Fruit fly (Drosophila melanogaster) whole organism, embryonic: ENCODE measurements around the gene CheB98a.

Experiments used
- Atf3 ChIP-seq: fragments of 200-800 bp; sonication (Bioruptor generic); optimal IDR thresholded peaks from 3 replicates; lab custom pipeline; 2016; ENCODE audit warnings: missing biosample characterization, missing genetic modification characterization
- Blimp-1 ChIP-seq: fragments of 200-800 bp; sonication (Bioruptor generic); optimal IDR thresholded peaks from 3 replicates; lab custom pipeline; 2018; ENCODE audit warnings: missing biosample characterization, missing genetic modification characterization, mild to moderate bottlenecking, moderate library complexity, missing genetic modification reagents
- CG10462 ChIP-seq: fragments of 200-800 bp; sonication (Bioruptor generic); optimal IDR thresholded peaks from 2 replicates; lab custom pipeline; 2016; ENCODE audit warnings: missing biosample characterization, missing genetic modification characterization
- CG11560 ChIP-seq: fragments of 200-800 bp; sonication (Bioruptor generic); IDR thresholded peaks from 3 replicates; pipeline ENCODE4 v1.3.6; 2022; ENCODE audit warnings: missing biosample characterization, missing genetic modification characterization
- CG13424 ChIP-seq: fragments of 200-800 bp; sonication (Bioruptor generic); optimal IDR thresholded peaks from 2 replicates; lab custom pipeline; 2019; ENCODE audit warnings: missing biosample characterization, mild to moderate bottlenecking, missing genetic modification characterization, moderate library complexity
- CG14014 ChIP-seq: fragments of 200-800 bp; sonication (Bioruptor generic); IDR thresholded peaks from 2 replicates; pipeline ENCODE4 v1.3.6; 2022; ENCODE audit warnings: missing biosample characterization, missing genetic modification characterization
- CG14441 ChIP-seq: fragments of 200-800 bp; sonication (Bioruptor generic); IDR thresholded peaks from 2 replicates; pipeline ENCODE4 v1.3.6; 2022; ENCODE audit warnings: missing biosample characterization, missing genetic modification characterization
- CG14710 ChIP-seq: fragments of 200-800 bp; sonication (Bioruptor generic); optimal IDR thresholded peaks from 3 replicates; lab custom pipeline; 2019; ENCODE audit warnings: missing biosample characterization, mild to moderate bottlenecking, missing genetic modification characterization, moderate library complexity
- CG15601 ChIP-seq: fragments of 200-800 bp; sonication (Bioruptor generic); optimal IDR thresholded peaks from 3 replicates; lab custom pipeline; 2019; ENCODE audit warnings: missing biosample characterization, mild to moderate bottlenecking, missing genetic modification characterization, moderate library complexity
- CG18619 ChIP-seq: fragments of 200-800 bp; sonication (Bioruptor generic); optimal IDR thresholded peaks from 3 replicates; lab custom pipeline; 2017; ENCODE audit warnings: missing biosample characterization, mild to moderate bottlenecking, missing genetic modification characterization
- CG2712 ChIP-seq: fragments of 200-800 bp; optimal IDR thresholded peaks from 3 replicates; lab custom pipeline; 2019; ENCODE audit warnings: missing biosample characterization, mild to moderate bottlenecking, missing genetic modification characterization, moderate library complexity
- CG30431 ChIP-seq: fragments of 200-800 bp; sonication (Bioruptor generic); optimal IDR thresholded peaks from 2 replicates; lab custom pipeline; 2017; ENCODE audit warnings: missing biosample characterization, missing genetic modification characterization
- CG31224 ChIP-seq: fragments of 200-800 bp; sonication (Bioruptor generic); IDR thresholded peaks from 2 replicates; pipeline ENCODE4 v1.3.6; 2022; ENCODE audit warnings: missing biosample characterization, missing genetic modification characterization
- CG31388 ChIP-seq: fragments of 200-800 bp; sonication (Bioruptor generic); optimal IDR thresholded peaks from 2 replicates; lab custom pipeline; 2016; ENCODE audit warnings: missing biosample characterization, missing genetic modification characterization
- CG34224 ChIP-seq: fragments of 200-800 bp; sonication (Bioruptor generic); IDR thresholded peaks from 3 replicates; pipeline ENCODE4 v1.3.6; 2022; ENCODE audit warnings: missing biosample characterization, missing genetic modification characterization; ENCODE audit not compliant: partially characterized antibody
- CG3838 ChIP-seq: fragments of 200-800 bp; sonication (Bioruptor generic); optimal IDR thresholded peaks from 3 replicates; lab custom pipeline; 2016; ENCODE audit warnings: missing biosample characterization, missing genetic modification characterization
- CG5245 ChIP-seq: fragments of 200-800 bp; sonication (Bioruptor generic); optimal IDR thresholded peaks from 3 replicates; lab custom pipeline; 2016; ENCODE audit warnings: missing biosample characterization, missing genetic modification characterization
- CG6254 ChIP-seq: fragments of 200-800 bp; sonication (Bioruptor generic); optimal IDR thresholded peaks from 3 replicates; lab custom pipeline; 2017; ENCODE audit warnings: mild to moderate bottlenecking, missing biosample characterization, missing genetic modification reagents, missing genetic modification characterization
- CG9876 ChIP-seq: fragments of 200-800 bp; sonication (Bioruptor generic); optimal IDR thresholded peaks from 2 replicates; lab custom pipeline; 2016; ENCODE audit warnings: missing biosample characterization, missing genetic modification characterization
- Camta ChIP-seq: fragments of 200-800 bp; sonication (Bioruptor generic); optimal IDR thresholded peaks from 2 replicates; lab custom pipeline; 2016; ENCODE audit warnings: missing biosample characterization, missing genetic modification characterization
- CrebB ChIP-seq: fragments of 200-800 bp; sonication (Bioruptor generic); optimal IDR thresholded peaks from 3 replicates; lab custom pipeline; 2018; ENCODE audit warnings: missing biosample characterization, mild to moderate bottlenecking, missing genetic modification characterization
- Deaf1 ChIP-seq: fragments of 200-800 bp; optimal IDR thresholded peaks from 3 replicates; lab custom pipeline; 2019; ENCODE audit warnings: missing biosample characterization, mild to moderate bottlenecking, missing genetic modification characterization, moderate library complexity
- Dek ChIP-seq: fragments of 200-800 bp; sonication (Bioruptor generic); optimal IDR thresholded peaks from 3 replicates; lab custom pipeline; 2019; ENCODE audit warnings: missing biosample characterization, mild to moderate bottlenecking, missing genetic modification characterization, moderate library complexity
- E2f2 ChIP-seq: fragments of 200-800 bp; sonication (Bioruptor generic); IDR thresholded peaks from 2 replicates; pipeline ENCODE4 v1.3.6; 2022; ENCODE audit warnings: missing biosample characterization, missing genetic modification characterization
- Fer1 ChIP-seq: fragments of 200-800 bp; sonication (Bioruptor generic); optimal IDR thresholded peaks from 2 replicates; lab custom pipeline; 2017; ENCODE audit warnings: missing biosample characterization, mild to moderate bottlenecking, missing genetic modification characterization
- H2.0 ChIP-seq: fragments of 200-800 bp; sonication (Bioruptor generic); IDR thresholded peaks from 2 replicates; pipeline ENCODE4 v1.3.6; 2022; ENCODE audit warnings: missing biosample characterization, missing genetic modification characterization
- HHEX ChIP-seq: fragments of 200-800 bp; sonication (Bioruptor generic); optimal IDR thresholded peaks from 3 replicates; lab custom pipeline; 2017; ENCODE audit warnings: missing biosample characterization, mild to moderate bottlenecking, missing genetic modification characterization, missing genetic modification reagents
- Hand ChIP-seq: fragments of 200-800 bp; sonication (Bioruptor generic); optimal IDR thresholded peaks from 2 replicates; lab custom pipeline; 2017; ENCODE audit warnings: mild to moderate bottlenecking, missing biosample characterization, missing genetic modification reagents, missing genetic modification characterization
- Hmx ChIP-seq: fragments of 200-800 bp; sonication (Bioruptor generic); optimal IDR thresholded peaks from 2 replicates; lab custom pipeline; 2016; ENCODE audit warnings: missing biosample characterization, missing genetic modification characterization
- Lim3 ChIP-seq: fragments of 200-800 bp; sonication (Bioruptor generic); IDR thresholded peaks from 2 replicates; pipeline ENCODE4 v1.3.6; 2022; ENCODE audit warnings: missing biosample characterization, missing genetic modification characterization
- MESR4 ChIP-seq: fragments of 200-800 bp; sonication (Bioruptor generic); optimal IDR thresholded peaks from 2 replicates; lab custom pipeline; 2018; ENCODE audit warnings: missing biosample characterization, mild to moderate bottlenecking, missing genetic modification characterization, moderate library complexity
- Myb ChIP-seq: fragments of 200-800 bp; sonication (Bioruptor generic); optimal IDR thresholded peaks from 2 replicates; lab custom pipeline; 2016; ENCODE audit warnings: missing biosample characterization, missing genetic modification characterization
- ap ChIP-seq: fragments of 200-800 bp; sonication (Bioruptor generic); IDR thresholded peaks from 2 replicates; pipeline ENCODE4 v1.3.6; 2022; ENCODE audit warnings: missing biosample characterization, missing genetic modification characterization
- bbx ChIP-seq: fragments of 200-800 bp; sonication (Bioruptor generic); IDR thresholded peaks from 2 replicates; pipeline ENCODE4 v1.3.6; 2022; ENCODE audit warnings: missing biosample characterization, missing genetic modification characterization; ENCODE audit not compliant: partially characterized antibody
- bigmax ChIP-seq: fragments of 200-800 bp; sonication (Bioruptor generic); optimal IDR thresholded peaks from 2 replicates; lab custom pipeline; 2018; ENCODE audit warnings: missing biosample characterization, mild to moderate bottlenecking, missing genetic modification characterization
- ci ChIP-seq: fragments of 200-800 bp; sonication (Bioruptor generic); IDR thresholded peaks from 3 replicates; pipeline ENCODE4 v1.3.6; 2022; ENCODE audit warnings: missing biosample characterization, missing genetic modification characterization
- corto ChIP-seq: fragments of 200-800 bp; sonication (Bioruptor generic); optimal IDR thresholded peaks from 2 replicates; lab custom pipeline; 2016; ENCODE audit warnings: missing biosample characterization, mild to moderate bottlenecking, missing genetic modification characterization, moderate library complexity
- cwo ChIP-seq: fragments of 200-800 bp; sonication (Bioruptor generic); optimal IDR thresholded peaks from 3 replicates; lab custom pipeline; 2017; ENCODE audit warnings: missing biosample characterization, missing genetic modification characterization, mild to moderate bottlenecking, moderate library complexity, missing genetic modification reagents
- fd102C ChIP-seq: fragments of 200-800 bp; sonication (Bioruptor generic); optimal IDR thresholded peaks from 2 replicates; lab custom pipeline; 2018; ENCODE audit warnings: missing biosample characterization, mild to moderate bottlenecking, missing genetic modification characterization, moderate library complexity
- gcm2 ChIP-seq: fragments of 200-800 bp; sonication (Bioruptor generic); optimal IDR thresholded peaks from 2 replicates; lab custom pipeline; 2016; ENCODE audit warnings: missing biosample characterization, missing genetic modification characterization
- ind ChIP-seq: fragments of 200-800 bp; sonication (Bioruptor generic); optimal IDR thresholded peaks from 3 replicates; lab custom pipeline; 2016; ENCODE audit warnings: missing biosample characterization, missing genetic modification characterization
- lab ChIP-seq: fragments of 200-800 bp; sonication (Bioruptor generic); optimal IDR thresholded peaks from 3 replicates; lab custom pipeline; 2017; ENCODE audit warnings: missing biosample characterization, missing genetic modification characterization, mild to moderate bottlenecking, moderate library complexity, missing genetic modification reagents
- org-1 ChIP-seq: fragments of 200-800 bp; sonication (Bioruptor generic); optimal IDR thresholded peaks from 2 replicates; lab custom pipeline; 2017; ENCODE audit warnings: missing biosample characterization, missing genetic modification characterization
- repo ChIP-seq: fragments of 200-800 bp; sonication (Bioruptor generic); optimal IDR thresholded peaks from 2 replicates; lab custom pipeline; 2016; ENCODE audit warnings: missing biosample characterization, missing genetic modification characterization
- sd ChIP-seq: fragments of 200-800 bp; sonication (Bioruptor generic); optimal IDR thresholded peaks from 3 replicates; lab custom pipeline; 2018; ENCODE audit warnings: missing biosample characterization, mild to moderate bottlenecking, missing genetic modification characterization, moderate library complexity
- sob ChIP-seq: fragments of 200-800 bp; sonication (Bioruptor generic); IDR thresholded peaks from 2 replicates; pipeline ENCODE4 v1.3.6; 2022; ENCODE audit warnings: missing biosample characterization, missing genetic modification characterization
- tap ChIP-seq: fragments of 200-800 bp; optimal IDR thresholded peaks from 3 replicates; lab custom pipeline; 2019; ENCODE audit warnings: missing biosample characterization, mild to moderate bottlenecking, missing genetic modification characterization, moderate library complexity
- tio ChIP-seq: fragments of 200-800 bp; sonication (Bioruptor generic); optimal IDR thresholded peaks from 2 replicates; lab custom pipeline; 2017; ENCODE audit warnings: missing biosample characterization, missing genetic modification characterization, inconsistent platforms
- wor ChIP-seq: fragments of 200-800 bp; sonication (Bioruptor generic); IDR thresholded peaks from 2 replicates; pipeline ENCODE4 v1.3.6; 2022; ENCODE audit warnings: missing biosample characterization, missing genetic modification characterization

CheB98a gene

DNA sequence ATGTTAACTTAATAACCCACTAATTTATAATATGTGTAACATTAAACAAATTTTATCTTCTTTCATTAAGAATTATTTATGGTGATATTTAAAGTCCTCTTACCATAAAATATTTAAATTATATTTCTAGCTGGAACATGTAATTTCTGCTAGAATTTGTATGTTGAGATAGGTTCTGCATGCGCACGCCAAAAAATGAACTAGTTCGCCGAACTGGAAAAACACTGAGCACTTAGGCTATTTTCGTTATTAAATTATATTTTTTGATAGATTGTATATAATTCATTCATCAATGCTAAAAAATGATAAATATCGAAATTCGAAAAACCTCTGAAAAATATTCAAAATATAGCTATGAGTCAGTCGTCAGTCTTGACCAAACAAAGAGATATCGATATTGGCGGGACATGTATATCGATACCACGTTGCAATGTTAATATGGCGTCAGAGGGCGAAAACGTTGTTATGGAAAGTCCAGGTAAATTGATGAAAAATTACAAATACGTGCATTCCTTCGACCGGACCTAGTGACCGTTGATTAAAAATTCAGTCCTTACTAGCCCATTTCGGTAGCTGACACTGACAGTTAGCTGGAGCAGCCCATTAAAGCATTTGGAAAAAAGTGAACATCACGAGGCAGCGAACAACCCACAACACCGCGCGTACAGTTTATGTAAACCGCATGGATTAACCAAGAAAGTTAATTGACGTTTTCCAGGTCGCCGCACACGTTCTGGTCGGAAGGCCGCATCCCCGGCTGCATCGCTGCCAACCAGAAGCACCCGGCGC is 5.4 kb downstream of the CheB98a start, which contains the start of gene Prp39 (continued):
- TF ChIP-seq CG31388 (GFP tag; lab: Kevin White, UChicago) (no peak), E2f2 (GFP tag; lab: Robert Waterston, UW) (peak; percentile 52; the same call in 1 of the 2 replicates), CG14441 (peak; percentile 55; the same call in 1 of the 2 replicates), MESR4 (GFP tag; lab: Kevin White, UChicago) (peak; percentile 79), CG13424 (peak; percentile 34), ind (GFP tag; lab: Kevin White, UChicago) (peak; percentile 29), repo (no peak), CG3838 (GFP tag; lab: Kevin White, UChicago) (no peak), bigmax (GFP tag; lab: Kevin White, UChicago) (no peak), Hmx (GFP tag; lab: Kevin White, UChicago) (no peak), tio (GFP tag; lab: Kevin White, UChicago) (no peak), cwo (GFP tag; lab: Kevin White, UChicago) (no peak), CG15601 (no peak), Fer1 (GFP tag; lab: Kevin White, UChicago) (no peak), gcm2 (GFP tag; lab: Kevin White, UChicago) (no peak), CG10462 (GFP tag; lab: Kevin White, UChicago) (no peak), CG6254 (GFP tag; lab: Kevin White, UChicago) (no peak), CG30431 (GFP tag; lab: Kevin White, UChicago) (no peak), CG14014 (GFP tag; lab: Robert Waterston, UW) (peak; percentile 46; the same call in 1 of the 2 replicates), Lim3 (no peak), CG9876 (GFP tag; lab: Kevin White, UChicago) (no peak), tap (tag; lab: Kevin White, UChicago) (no peak), H2.0 (GFP tag; lab: Robert Waterston, UW) (peak; percentile 41; the same call in 1 of the 2 replicates), CG18619 (GFP tag; lab: Kevin White, UChicago) (no peak), bbx (GFP tag; lab: Robert Waterston, UW) (peak; percentile 69), Dek (tag; lab: Kevin White, UChicago) (no peak), HHEX (GFP tag; lab: Kevin White, UChicago) (no peak), Deaf1 (tag; lab: Kevin White, UChicago) (no peak), CrebB (tag; lab: Kevin White, UChicago) (no peak), wor (GFP tag; lab: Robert Waterston, UW) (no peak), sd (no peak), CG14710 (tag; lab: Kevin White, UChicago) (peak; percentile 30), Camta (no peak), org-1 (GFP tag; lab: Kevin White, UChicago) (no peak), CG31224 (GFP tag; lab: Robert Waterston, UW) (no peak), CG34224 (peak; percentile 79), corto (GFP tag; lab: Kevin White, UChicago) (no peak), Myb (GFP tag; lab: Kevin White, UChicago) (no peak), CG5245 (GFP tag; lab: Kevin White, UChicago) (no peak), sob (GFP tag; lab: Robert Waterston, UW) (peak; percentile 39; the same call in 1 of the 2 replicates), ap (no peak), fd102C (GFP tag; lab: Kevin White, UChicago) (no peak), Atf3 (GFP tag; lab: Kevin White, UChicago) (no peak), ci (GFP tag; lab: Robert Waterston, UW) (peak; percentile 56; the same call in 2 of the 3 replicates), CG11560 (tag; lab: Robert Waterston, UW) (no peak), Hand (GFP tag; lab: Kevin White, UChicago) (no peak), lab (GFP tag; lab: Kevin White, UChicago) (no peak), CG2712 (tag; lab: Kevin White, UChicago) (peak; percentile 33), Blimp-1 (GFP tag; lab: Kevin White, UChicago) (no peak)
